Worm (Caenorhabditis elegans): ENCODE results near the gene T14G12.11.

- TF ChIP-seq lin-15B (tag; optimal IDR thresholded peaks at IDR 0.05) = no peak
- no peak for TF ChIP-seq nhr-237 (tag; optimal IDR thresholded peaks at IDR 0.05)
- TF ChIP-seq snpc-4 (tag; optimal IDR thresholded peaks at IDR 0.05) = no peak
- TF ChIP-seq fkh-10 (GFP tag; optimal IDR thresholded peaks at IDR 0.05) = no peak
- TF ChIP-seq ceh-8 (GFP tag; optimal IDR thresholded peaks at IDR 0.05) = no peak
- TF ChIP-seq ama-1 (optimal IDR thresholded peaks at IDR 0.05) = no peak
- no peak for TF ChIP-seq lsy-2 (tag; optimal IDR thresholded peaks at IDR 0.05)
- no peak for TF ChIP-seq unc-62 (GFP tag; optimal IDR thresholded peaks at IDR 0.05)
- no peak for TF ChIP-seq ces-1 (GFP tag; optimal IDR thresholded peaks at IDR 0.05)
- no peak for TF ChIP-seq irx-1 (tag; optimal IDR thresholded peaks at IDR 0.05)
- TF ChIP-seq jun-1 (tag; optimal IDR thresholded peaks at IDR 0.05) = no peak
- TF ChIP-seq aha-1 (tag; optimal IDR thresholded peaks at IDR 0.05) = no peak
These were observed 47.5 kb downstream of the T14G12.11 start, which contains the start of gene C01C4.2 for ce11 chrX:3714797-3715196.

Measured in whole organism, L1 larva.